Worm (Caenorhabditis elegans) whole organism, dauer: ENCODE measurements around the gene txt-1.

Source experiments
- unc-62 ChIP-seq: sonication (generic microtip); optimal IDR thresholded peaks from 2 replicates; lab custom pipeline; 2017; ENCODE audit warnings: missing biosample characterization, missing genetic modification reagents, missing genetic modification characterization

txt-1 gene

ce11 chrII:105889-106288 lies at the start of gene txt-1:
Gene txt-1 (plus strand): TSS chrII:106189.
- TF ChIP-seq unc-62 (GFP tag; lab: Kevin White, UChicago): no peak

ce11 chrII:57370-57769 lies 48.6 kb upstream of the txt-1 start, which contains the start of gene ascc-1:
Gene ascc-1 (plus strand): TSS chrII:57670.
- no peak for TF ChIP-seq unc-62 (GFP tag; lab: Kevin White, UChicago)

DNA sequence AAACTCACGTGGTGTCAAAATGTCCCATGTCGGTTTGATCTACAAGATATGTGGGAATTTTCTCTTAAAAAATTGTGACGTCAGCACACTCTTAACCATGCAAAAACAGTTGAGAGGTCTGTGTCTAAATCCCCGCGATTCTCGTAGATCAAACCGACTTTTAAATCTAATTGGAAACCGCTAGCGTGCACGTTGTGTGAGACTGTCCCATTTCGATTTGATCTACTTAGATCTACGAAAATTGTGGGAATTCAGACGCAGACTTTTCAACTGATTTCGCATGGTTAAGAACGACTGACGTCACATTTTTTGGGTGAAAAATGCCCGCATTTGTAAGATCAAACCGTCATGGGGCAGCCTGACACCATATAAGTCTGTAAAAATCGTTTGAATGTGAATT lies 48.1 kb upstream of the txt-1 start:
- TF ChIP-seq unc-62 (GFP tag; lab: Kevin White, UChicago): no peak

DNA sequence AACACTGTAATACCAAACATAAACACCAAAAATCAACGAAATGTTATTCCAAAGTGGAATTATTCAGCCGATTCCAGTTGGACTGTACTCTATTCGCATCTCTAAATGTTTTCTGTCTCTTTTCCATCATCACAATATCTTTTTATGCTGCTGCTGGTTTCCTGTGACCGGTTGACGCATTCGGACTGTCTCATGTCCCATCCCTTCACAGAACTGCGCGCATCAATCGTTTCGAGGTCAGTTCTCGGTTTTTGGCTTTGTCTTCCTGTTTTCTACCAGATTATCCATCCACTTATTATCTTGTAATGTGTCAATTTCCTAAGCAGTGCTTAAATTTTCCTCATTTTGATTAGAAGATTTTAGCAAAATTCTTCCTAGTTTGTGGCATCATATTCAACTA lies 45.9 kb upstream of the txt-1 start:
- TF ChIP-seq unc-62 (GFP tag; lab: Kevin White, UChicago): no peak

DNA sequence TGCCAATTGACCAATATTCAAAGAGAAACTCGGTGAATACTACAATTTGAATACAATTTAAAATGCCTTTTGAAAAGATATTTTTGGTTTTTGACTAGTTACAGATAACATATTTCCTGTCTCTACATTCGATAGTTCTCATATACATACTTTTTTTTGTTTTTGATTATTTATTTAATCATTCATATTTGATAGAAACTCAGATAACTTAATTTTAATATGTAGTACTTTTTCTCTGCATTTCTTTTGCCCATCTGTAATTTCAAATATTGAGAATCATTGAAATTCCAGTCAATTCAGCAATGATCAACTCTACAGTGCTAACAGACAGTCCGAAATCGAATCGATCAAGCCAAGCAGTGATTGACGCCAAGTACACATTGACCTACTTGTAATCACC lies 45.0 kb upstream of the txt-1 start, which contains the start of gene C23H3.2:
Gene C23H3.2 (plus strand): TSS at position 301 of the 400 bp plus-strand sequence.
- no peak for TF ChIP-seq unc-62 (GFP tag; lab: Kevin White, UChicago)

DNA sequence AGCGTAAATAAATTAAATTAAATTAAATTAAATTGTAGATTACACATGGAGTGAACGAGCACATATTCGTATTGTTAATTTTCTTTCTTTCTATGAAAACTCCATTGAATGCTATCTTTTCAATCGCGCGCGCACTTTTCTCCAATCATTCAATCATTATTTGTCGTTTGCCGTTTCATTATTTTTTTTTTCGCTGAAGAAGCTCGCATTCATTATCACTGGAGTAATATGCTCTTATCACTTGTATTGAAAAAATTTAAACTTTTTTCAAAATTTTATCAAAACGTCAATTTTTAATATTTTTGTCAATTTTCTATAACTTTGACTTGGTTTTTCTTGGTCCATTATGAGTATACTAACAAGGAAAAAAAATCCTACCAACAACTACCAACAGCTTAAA lies 40.5 kb upstream of the txt-1 start:
- TF ChIP-seq unc-62 (GFP tag; lab: Kevin White, UChicago): no peak

ce11 chrII:66322-66721 lies 39.7 kb upstream of the txt-1 start:
- TF ChIP-seq unc-62 (GFP tag; lab: Kevin White, UChicago): no peak

ce11 chrII:67663-68062 lies 38.3 kb upstream of the txt-1 start:
- TF ChIP-seq unc-62 (GFP tag; lab: Kevin White, UChicago): no peak

DNA sequence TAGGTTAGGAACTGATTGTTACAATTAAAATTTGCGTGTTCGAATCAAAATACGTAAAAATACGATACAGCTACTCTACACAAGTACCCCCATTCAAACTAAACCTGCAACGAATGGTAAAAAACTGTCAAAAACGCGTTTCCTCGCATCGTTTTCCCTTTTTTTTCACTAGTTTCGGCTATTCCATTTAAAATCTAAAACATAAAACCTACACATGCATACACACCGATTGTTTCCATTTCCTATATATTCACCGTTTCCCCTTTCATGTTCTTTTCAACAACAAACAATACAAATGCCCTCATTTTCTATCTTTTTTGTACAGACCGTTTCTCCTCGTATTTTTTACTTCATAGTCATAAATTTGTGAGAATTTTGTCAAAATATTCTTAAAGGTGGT lies 37.2 kb upstream of the txt-1 start:
- no peak for TF ChIP-seq unc-62 (GFP tag; lab: Kevin White, UChicago)

DNA sequence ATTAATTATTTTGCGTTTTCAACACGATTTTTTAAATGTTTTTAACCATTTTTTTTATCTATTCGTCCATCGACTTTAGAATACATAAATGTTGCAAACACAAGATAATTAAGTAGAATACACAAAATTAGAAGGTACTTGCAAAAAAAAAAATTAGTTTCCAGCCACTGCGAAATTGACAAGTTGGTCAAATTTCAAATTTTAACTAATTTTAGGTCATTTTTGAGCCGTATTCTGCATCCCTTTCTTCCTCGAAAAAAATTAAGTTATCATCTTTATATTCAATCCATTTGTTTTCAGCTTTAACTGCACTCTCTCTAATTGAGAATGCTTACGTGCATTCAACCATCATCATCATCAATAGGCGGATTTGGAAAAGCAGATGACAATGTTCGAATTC lies 36.6 kb upstream of the txt-1 start, which contains the start of gene egl-26:
Gene egl-26 (plus strand): TSS at position 301 of the 400 bp plus-strand sequence.
- TF ChIP-seq unc-62 (GFP tag; lab: Kevin White, UChicago): no peak

DNA sequence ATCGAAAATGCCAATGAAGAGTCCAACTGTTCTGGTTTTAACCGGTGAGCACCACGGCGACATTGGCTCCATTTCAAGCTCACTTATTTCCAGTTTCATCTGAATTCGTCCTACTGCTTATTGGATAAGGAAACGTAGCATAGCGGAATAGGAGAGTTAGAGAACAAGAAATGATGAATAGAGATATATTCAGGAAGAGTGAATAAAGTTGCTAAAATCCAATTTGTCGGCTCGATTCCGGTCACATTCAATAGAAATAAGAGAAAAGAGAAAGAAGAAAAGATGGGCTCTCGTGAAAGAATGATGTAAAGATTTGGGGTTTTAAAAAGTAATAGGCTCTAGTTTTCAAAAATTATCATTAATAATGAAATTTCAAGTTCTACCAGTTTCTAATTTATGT lies 32.7 kb upstream of the txt-1 start:
- TF ChIP-seq unc-62 (GFP tag; lab: Kevin White, UChicago): no peak

- TF ChIP-seq unc-62 (GFP tag; lab: Kevin White, UChicago): no peak
Measured at ce11 chrII:73892-74291, 32.1 kb upstream of the txt-1 start.

DNA sequence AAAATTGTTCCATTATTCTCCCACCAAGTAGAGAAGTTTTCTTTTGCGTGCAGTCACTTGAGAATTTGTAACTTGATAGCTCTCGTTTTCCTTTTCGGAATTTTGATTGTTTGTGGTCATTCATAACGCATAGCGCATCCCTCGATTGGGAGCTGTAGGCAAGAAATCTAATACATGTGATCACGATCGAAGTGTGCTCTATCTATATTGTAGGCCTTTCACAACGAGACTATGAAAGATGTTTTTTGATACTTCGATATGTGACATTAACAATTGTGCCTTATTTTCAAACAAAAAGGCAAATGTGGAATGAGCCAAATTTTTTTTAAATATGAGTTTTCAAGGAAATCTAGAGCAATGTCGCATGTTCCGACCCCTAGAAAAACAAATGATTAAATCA lies 30.2 kb upstream of the txt-1 start:
- no peak for TF ChIP-seq unc-62 (GFP tag; lab: Kevin White, UChicago)

DNA sequence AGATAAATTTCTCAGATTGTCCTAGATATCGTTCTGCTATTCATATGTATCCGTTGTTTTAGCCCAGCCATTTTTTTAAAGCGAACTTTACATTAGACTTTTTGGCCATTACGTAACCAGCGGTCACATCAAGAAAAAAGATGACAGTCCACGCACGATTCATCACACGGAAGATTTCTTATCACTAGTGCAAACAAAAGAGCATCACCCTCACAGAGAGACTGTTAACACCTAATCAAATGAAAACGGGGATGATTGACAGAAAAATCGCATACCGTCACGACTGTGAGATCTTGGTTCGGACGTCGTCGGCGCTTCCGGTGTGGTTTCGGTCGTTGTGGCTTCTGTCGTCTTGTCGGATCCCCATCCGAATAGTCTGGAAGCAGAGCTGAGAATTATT lies 29.3 kb upstream of the txt-1 start:
- no peak for TF ChIP-seq unc-62 (GFP tag; lab: Kevin White, UChicago)

DNA sequence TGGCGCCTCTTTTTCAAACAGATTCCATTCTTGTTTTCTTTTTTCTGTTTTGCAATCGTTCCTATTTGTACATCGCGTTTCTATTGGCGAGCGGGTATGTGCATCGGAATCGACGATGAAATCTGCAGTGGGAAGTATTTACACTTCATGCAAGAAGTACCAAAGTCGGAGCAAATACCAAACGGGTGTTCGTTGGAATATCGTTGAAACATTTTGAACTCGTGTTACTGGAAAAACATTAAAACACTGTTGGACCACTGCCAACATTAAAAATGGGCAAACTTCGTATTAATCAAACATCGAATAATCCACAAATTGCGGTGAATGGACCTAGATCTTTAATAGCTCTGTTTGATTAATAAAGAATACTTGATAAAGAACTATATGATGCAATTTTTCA lies 26.8 kb upstream of the txt-1 start, which contains the start of gene C23H3.9:
Gene C23H3.9 (minus strand): TSS at position 101 of the 400 bp plus-strand sequence.
- no peak for TF ChIP-seq unc-62 (GFP tag; lab: Kevin White, UChicago)

DNA sequence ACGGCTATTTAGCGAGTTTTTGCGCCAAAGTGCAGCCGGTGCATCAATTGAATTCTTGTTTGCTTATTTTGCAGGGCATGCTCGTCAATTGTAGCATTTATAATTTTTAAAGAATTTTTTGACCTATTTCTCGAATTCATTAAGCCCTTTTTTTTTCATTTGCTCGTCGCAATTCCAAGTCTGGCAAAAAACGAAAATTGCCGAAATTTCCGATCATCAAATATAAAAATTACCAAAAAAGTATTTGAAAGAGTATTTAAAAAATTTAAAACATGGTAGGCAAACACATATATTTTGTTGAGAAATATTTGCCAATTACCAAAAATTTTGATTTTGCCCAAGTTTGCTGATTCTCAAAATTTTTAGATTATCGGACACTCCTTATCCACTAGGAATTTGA lies 21.9 kb upstream of the txt-1 start, which contains the start of gene C50D2.6:
Gene C50D2.6 (plus strand): TSS at position 301 of the 400 bp plus-strand sequence.
- no peak for TF ChIP-seq unc-62 (GFP tag; lab: Kevin White, UChicago)

DNA sequence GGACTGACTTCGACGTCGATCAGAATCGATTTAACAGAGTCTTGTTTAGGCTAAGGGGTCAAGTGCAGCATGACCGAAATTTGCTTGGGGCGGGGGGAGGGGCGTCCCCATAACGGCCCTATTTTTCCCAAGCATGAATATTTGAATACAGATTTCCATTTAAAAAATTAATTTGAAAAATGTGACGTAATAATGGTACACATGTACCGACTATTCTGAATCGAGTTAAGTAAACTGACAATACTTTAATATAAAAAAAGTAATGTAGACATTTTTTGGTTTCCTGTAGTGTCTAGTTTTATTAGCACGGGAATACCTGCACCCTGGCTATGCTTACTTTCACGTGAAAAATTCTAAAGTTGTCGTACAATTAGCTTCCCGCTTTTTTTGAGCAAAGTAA lies 19.2 kb upstream of the txt-1 start:
- TF ChIP-seq unc-62 (GFP tag; lab: Kevin White, UChicago): no peak

DNA sequence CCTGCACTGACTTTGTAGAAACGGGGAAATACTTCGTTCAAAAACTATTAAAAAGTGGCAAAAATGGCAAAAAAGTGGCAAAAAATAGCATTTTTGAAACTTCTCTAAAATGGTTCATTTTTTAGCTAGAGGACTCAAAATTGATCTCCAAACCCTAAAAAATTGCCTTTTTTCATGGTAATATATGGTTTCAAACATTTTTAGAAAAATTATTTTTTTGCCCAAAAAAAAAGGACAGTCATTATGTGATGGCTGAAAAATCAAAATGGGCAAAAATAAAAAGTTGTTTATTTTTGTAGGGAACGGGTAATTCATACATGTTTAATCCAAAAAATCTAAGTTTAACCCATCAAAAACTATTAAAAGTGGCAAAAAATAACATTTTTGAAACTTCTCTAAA lies 18.1 kb upstream of the txt-1 start:
- TF ChIP-seq unc-62 (GFP tag; lab: Kevin White, UChicago): no peak
